Fruit fly (Drosophila melanogaster) whole organism, embryonic: ENCODE data around the gene SMC6.

Source experiments
- Aef1 ChIP-seq: fragments of 200-800 bp; sonication (Bioruptor generic); IDR thresholded peaks from 3 replicates; pipeline ENCODE4 v1.3.6; 2022; ENCODE audit warnings: missing biosample characterization, missing genetic modification characterization
- Asciz ChIP-seq: fragments of 200-800 bp; sonication (Bioruptor generic); optimal IDR thresholded peaks from 2 replicates; lab custom pipeline; 2017; ENCODE audit warnings: missing biosample characterization, mild to moderate bottlenecking, missing genetic modification characterization, missing genetic modification reagents
- Bteb2 ChIP-seq: fragments of 200-800 bp; sonication (Bioruptor generic); optimal IDR thresholded peaks from 2 replicates; lab custom pipeline; 2016; ENCODE audit warnings: missing biosample characterization, missing genetic modification characterization
- CG14860 ChIP-seq: fragments of 200-800 bp; sonication (Bioruptor generic); IDR thresholded peaks from 3 replicates; pipeline ENCODE4 v1.3.6; 2022; ENCODE audit warnings: missing biosample characterization, missing genetic modification characterization; ENCODE audit not compliant: partially characterized antibody
- CG17186 ChIP-seq: fragments of 200-800 bp; sonication (Bioruptor generic); optimal IDR thresholded peaks from 3 replicates; lab custom pipeline; 2017; ENCODE audit warnings: missing biosample characterization, missing genetic modification reagents, missing genetic modification characterization
- CG17359 ChIP-seq: fragments of 200-800 bp; sonication (Bioruptor generic); optimal IDR thresholded peaks from 3 replicates; lab custom pipeline; 2018; ENCODE audit warnings: missing biosample characterization, mild to moderate bottlenecking, missing genetic modification characterization, moderate library complexity
- CG17612 ChIP-seq: fragments of 200-800 bp; sonication (Bioruptor generic); IDR thresholded peaks from 2 replicates; pipeline ENCODE4 v1.3.6; 2022; ENCODE audit warnings: missing biosample characterization, missing genetic modification characterization
- CG1832 ChIP-seq: fragments of 200-800 bp; sonication (Bioruptor generic); optimal IDR thresholded peaks from 2 replicates; lab custom pipeline; 2017; ENCODE audit warnings: missing biosample characterization, mild to moderate bottlenecking, missing genetic modification characterization, inconsistent platforms
- CG2875 ChIP-seq: fragments of 200-800 bp; sonication (Bioruptor generic); optimal IDR thresholded peaks from 2 replicates; lab custom pipeline; 2017; ENCODE audit warnings: missing biosample characterization, mild to moderate bottlenecking, missing genetic modification characterization, missing genetic modification reagents
- CG3065 ChIP-seq: fragments of 200-800 bp; sonication (Bioruptor generic); optimal IDR thresholded peaks from 2 replicates; lab custom pipeline; 2016; ENCODE audit warnings: missing biosample characterization, missing genetic modification characterization
- CG33557 ChIP-seq: fragments of 200-800 bp; sonication (Bioruptor generic); optimal IDR thresholded peaks from 2 replicates; lab custom pipeline; 2019; ENCODE audit warnings: missing biosample characterization, mild to moderate bottlenecking, missing genetic modification characterization, moderate library complexity
- CG3407 ChIP-seq: fragments of 200-800 bp; sonication (Bioruptor generic); optimal IDR thresholded peaks from 2 replicates; lab custom pipeline; 2018; ENCODE audit warnings: missing biosample characterization, mild to moderate bottlenecking, missing genetic modification characterization
- CG4424 ChIP-seq: fragments of 200-800 bp; sonication (Bioruptor generic); optimal IDR thresholded peaks from 3 replicates; lab custom pipeline; 2016; ENCODE audit warnings: missing biosample characterization, missing genetic modification characterization
- CG4820 ChIP-seq: fragments of 200-800 bp; sonication (Bioruptor generic); optimal IDR thresholded peaks from 3 replicates; lab custom pipeline; 2016; ENCODE audit warnings: missing biosample characterization, missing genetic modification characterization
- CG6175 ChIP-seq: fragments of 200-800 bp; sonication (Bioruptor generic); IDR thresholded peaks from 3 replicates; pipeline ENCODE4 v1.3.6; 2022; ENCODE audit warnings: missing biosample characterization, missing genetic modification characterization
- CG6854 ChIP-seq: fragments of 200-800 bp; sonication (Bioruptor generic); optimal IDR thresholded peaks from 3 replicates; lab custom pipeline; 2017; ENCODE audit warnings: missing biosample characterization, mild to moderate bottlenecking, missing genetic modification characterization
- CG7271 ChIP-seq: fragments of 200-800 bp; sonication (Bioruptor generic); optimal IDR thresholded peaks from 2 replicates; lab custom pipeline; 2018; ENCODE audit warnings: missing biosample characterization, mild to moderate bottlenecking, missing genetic modification characterization, moderate library complexity
- CG8924 ChIP-seq: fragments of 200-800 bp; optimal IDR thresholded peaks from 3 replicates; lab custom pipeline; 2019; ENCODE audit warnings: missing biosample characterization, mild to moderate bottlenecking, missing genetic modification characterization, moderate library complexity
- CG9437 ChIP-seq: fragments of 200-800 bp; sonication (Bioruptor generic); optimal IDR thresholded peaks from 2 replicates; lab custom pipeline; 2018; ENCODE audit warnings: missing biosample characterization, mild to moderate bottlenecking, missing genetic modification characterization
- CG9876 ChIP-seq: fragments of 200-800 bp; sonication (Bioruptor generic); optimal IDR thresholded peaks from 2 replicates; lab custom pipeline; 2016; ENCODE audit warnings: missing biosample characterization, missing genetic modification characterization
- Dek ChIP-seq: fragments of 200-800 bp; sonication (Bioruptor generic); optimal IDR thresholded peaks from 3 replicates; lab custom pipeline; 2019; ENCODE audit warnings: missing biosample characterization, mild to moderate bottlenecking, missing genetic modification characterization, moderate library complexity
- Doc3 ChIP-seq: fragments of 200-800 bp; sonication (Bioruptor generic); IDR thresholded peaks from 3 replicates; pipeline ENCODE4 v1.3.6; 2022; ENCODE audit warnings: missing biosample characterization, missing genetic modification characterization; ENCODE audit not compliant: partially characterized antibody
- Dp ChIP-seq: fragments of 200-800 bp; sonication (Bioruptor generic); optimal IDR thresholded peaks from 2 replicates; lab custom pipeline; 2018; ENCODE audit warnings: missing biosample characterization, mild to moderate bottlenecking, missing genetic modification characterization, moderate library complexity
- Elba2 ChIP-seq: fragments of 200-800 bp; sonication (Bioruptor generic); optimal IDR thresholded peaks from 3 replicates; lab custom pipeline; 2016; ENCODE audit warnings: missing biosample characterization, missing genetic modification characterization
- GATAe ChIP-seq: fragments of 200-800 bp; sonication (Bioruptor generic); conservative IDR thresholded peaks from 2 replicates; pipeline ENCODE4 v1.3.6; 2022; ENCODE audit warnings: missing biosample characterization, missing genetic modification characterization
- Gsc ChIP-seq: fragments of 200-800 bp; sonication (Bioruptor generic); IDR thresholded peaks from 2 replicates; pipeline ENCODE4 v1.3.6; 2022; ENCODE audit warnings: missing biosample characterization, missing genetic modification characterization
- Jarid2 ChIP-seq: fragments of 200-800 bp; sonication (Bioruptor generic); optimal IDR thresholded peaks from 3 replicates; lab custom pipeline; 2017; ENCODE audit warnings: mild to moderate bottlenecking, missing biosample characterization, missing genetic modification reagents, missing genetic modification characterization
- Myb ChIP-seq: fragments of 200-800 bp; sonication (Bioruptor generic); optimal IDR thresholded peaks from 2 replicates; lab custom pipeline; 2016; ENCODE audit warnings: missing biosample characterization, missing genetic modification characterization
- Nf-YA ChIP-seq: fragments of 200-800 bp; sonication (Bioruptor generic); IDR thresholded peaks from 2 replicates; pipeline ENCODE4 v1.3.6; 2022; ENCODE audit warnings: missing biosample characterization, missing genetic modification characterization
- Ravus ChIP-seq: fragments of 200-800 bp; sonication (Bioruptor generic); IDR thresholded peaks from 2 replicates; pipeline ENCODE4 v1.3.6; 2022; ENCODE audit warnings: missing biosample characterization, missing genetic modification characterization
- Scr ChIP-seq: fragments of 200-800 bp; sonication (Bioruptor generic); IDR thresholded peaks from 2 replicates; pipeline ENCODE4 v1.3.6; 2022; ENCODE audit warnings: missing biosample characterization, missing genetic modification characterization; ENCODE audit not compliant: partially characterized antibody
- Sin3A ChIP-seq: fragments of >200 bp; optimal IDR thresholded peaks from 2 replicates; lab custom pipeline; 2018
- Xbp1 ChIP-seq: fragments of 200-800 bp; sonication (Bioruptor generic); optimal IDR thresholded peaks from 3 replicates; lab custom pipeline; 2016; ENCODE audit warnings: missing biosample characterization, mild to moderate bottlenecking, missing genetic modification characterization
- cas ChIP-seq: fragments of 200-800 bp; sonication (Bioruptor generic); IDR thresholded peaks from 2 replicates; pipeline ENCODE4 v1.3.6; 2022; ENCODE audit warnings: missing biosample characterization, missing genetic modification characterization
- en ChIP-seq: fragments of 200-800 bp; sonication (Bioruptor generic); optimal IDR thresholded peaks from 2 replicates; lab custom pipeline; 2016; ENCODE audit warnings: missing biosample characterization, missing genetic modification characterization
- eyg ChIP-seq: fragments of 200-800 bp; sonication (Bioruptor generic); optimal IDR thresholded peaks from 3 replicates; lab custom pipeline; 2016; ENCODE audit warnings: missing biosample characterization, missing genetic modification characterization
- fd3F ChIP-seq: fragments of 200-800 bp; sonication (Bioruptor generic); optimal IDR thresholded peaks from 2 replicates; lab custom pipeline; 2018; ENCODE audit warnings: missing biosample characterization, mild to moderate bottlenecking, missing genetic modification characterization, moderate library complexity
- fd64A ChIP-seq: fragments of 200-800 bp; sonication (Bioruptor generic); optimal IDR thresholded peaks from 3 replicates; lab custom pipeline; 2018; ENCODE audit warnings: missing biosample characterization, mild to moderate bottlenecking, missing genetic modification characterization
- fru ChIP-seq: fragments of >200 bp; optimal IDR thresholded peaks from 2 replicates; lab custom pipeline; 2017
- gcm ChIP-seq: fragments of 200-800 bp; sonication (Bioruptor generic); optimal IDR thresholded peaks from 2 replicates; lab custom pipeline; 2019; ENCODE audit warnings: missing biosample characterization, mild to moderate bottlenecking, missing genetic modification characterization, moderate library complexity
- prd ChIP-seq, 3 experiments: fragments of >200 bp in 2 of 3; fragments of 200-800 bp in 1 of 3; sonication (Bioruptor generic) in 1 of 3; optimal IDR thresholded peaks in 2 of 3; IDR thresholded peaks in 1 of 3; 2 replicates in 2 of 3; 3 replicates in 1 of 3; pipeline versions ENCODE4 v1.3.6 to Lab custom; 2017 to 2022; ENCODE audit warnings: missing biosample characterization in 1 of 3, missing genetic modification characterization in 1 of 3
- psq ChIP-seq: fragments of 200-800 bp; sonication (Bioruptor generic); optimal IDR thresholded peaks from 2 replicates; lab custom pipeline; 2017; ENCODE audit warnings: missing biosample characterization, missing genetic modification characterization
- ro ChIP-seq: fragments of 200-800 bp; sonication (Bioruptor generic); IDR thresholded peaks from 2 replicates; pipeline ENCODE4 v1.3.6; 2022; ENCODE audit warnings: missing biosample characterization, missing genetic modification characterization
- sens ChIP-seq: fragments of 200-800 bp; sonication (Bioruptor generic); peaks from one replicate; lab custom pipeline; 2016; ENCODE audit warnings: missing biosample characterization, missing genetic modification characterization
- seq ChIP-seq: fragments of 200-800 bp; sonication (Bioruptor generic); IDR thresholded peaks from 2 replicates; pipeline ENCODE4 v1.3.6; 2022; ENCODE audit warnings: missing biosample characterization, missing genetic modification characterization
- ssp ChIP-seq: fragments of 200-800 bp; sonication (Bioruptor generic); IDR thresholded peaks from 2 replicates; pipeline ENCODE4 v1.3.6; 2022; ENCODE audit warnings: missing biosample characterization, missing genetic modification characterization
- stc ChIP-seq: fragments of 200-800 bp; sonication (Bioruptor generic); IDR thresholded peaks from 2 replicates; pipeline ENCODE4 v1.3.6; 2022; ENCODE audit warnings: missing biosample characterization, missing genetic modification characterization
- tx ChIP-seq: fragments of 200-800 bp; sonication (Bioruptor generic); optimal IDR thresholded peaks from 2 replicates; lab custom pipeline; 2016; ENCODE audit warnings: missing biosample characterization, missing genetic modification characterization
- usp ChIP-seq: fragments of >200 bp; optimal IDR thresholded peaks from 2 replicates; lab custom pipeline; 2017; ENCODE audit warnings: missing biosample characterization, missing genetic modification characterization
- vnd ChIP-seq: fragments of 200-800 bp; sonication (Bioruptor generic); IDR thresholded peaks from 3 replicates; pipeline ENCODE4 v1.3.6; 2022; ENCODE audit warnings: missing biosample characterization, missing genetic modification characterization; ENCODE audit not compliant: partially characterized antibody
- yki ChIP-seq: fragments of >200 bp; optimal IDR thresholded peaks from 3 replicates; lab custom pipeline; 2018

The SMC6 gene

dm6 chr3R:24141013-24141592 lies 52.1 kb downstream of the SMC6 start, which contains the start of gene Kal1 (continued):
- peak; percentile 76 for TF ChIP-seq ssp
- TF ChIP-seq Myb (GFP tag; lab: Kevin White, UChicago) = no peak
- no peak for TF ChIP-seq Bteb2 (GFP tag; lab: Kevin White, UChicago)
- no peak for TF ChIP-seq usp (GFP tag; lab: Kevin White, UChicago)
- TF ChIP-seq Asciz (GFP tag; lab: Kevin White, UChicago) = peak; percentile 96
- TF ChIP-seq ro (GFP tag; lab: Robert Waterston, UW) = peak; percentile 78
- TF ChIP-seq Gsc (GFP tag; lab: Robert Waterston, UW) = peak; percentile 69
- peak; percentile 27 for TF ChIP-seq CG7271 (tag; lab: Kevin White, UChicago)
- peak; percentile 90 for TF ChIP-seq fd64A (GFP tag; lab: Kevin White, UChicago)
- TF ChIP-seq Scr (GFP tag; lab: Robert Waterston, UW) = no peak
- peak; percentile 69 for TF ChIP-seq Jarid2 (GFP tag; lab: Kevin White, UChicago)
- peak; percentile 95 for TF ChIP-seq CG2875
- TF ChIP-seq vnd (GFP tag; lab: Robert Waterston, UW) = peak; percentile 47; the same call in 2 of the 3 replicates
- TF ChIP-seq CG9876 = no peak
- peak; percentile 95 for TF ChIP-seq CG8924 (tag; lab: Kevin White, UChicago)
- peak; percentile 45 for TF ChIP-seq psq
- TF ChIP-seq prd (optimal IDR thresholded peaks at IDR 0.05; lab: Kevin White, UChicago) = no peak
- TF ChIP-seq prd (GFP tag; IDR thresholded peaks at IDR 0.05; lab: Robert Waterston, UW) = peak; percentile 91
- peak; percentile 71 for TF ChIP-seq CG3065 (GFP tag; lab: Kevin White, UChicago)
- TF ChIP-seq Doc3 = no peak
- peak; percentile 92 for TF ChIP-seq CG4424
- 0 out of 2 replicates have a peak, but pooled peaks have one; percentile 20 for TF ChIP-seq GATAe (GFP tag; lab: Robert Waterston, UW)
- no peak for TF ChIP-seq Dp
- peak; percentile 57 for TF ChIP-seq cas
- TF ChIP-seq yki (lab: Kevin White, UChicago) = no peak
- TF ChIP-seq Ravus (GFP tag; lab: Robert Waterston, UW) = peak; percentile 67; the same call in 1 of the 2 replicates
- peak; percentile 80 for TF ChIP-seq fd3F
- TF ChIP-seq CG33557 = peak; percentile 86
- no peak for TF ChIP-seq fru (lab: Kevin White, UChicago)
- no peak for TF ChIP-seq eyg
- peak; percentile 94 for TF ChIP-seq CG3407
- 0 out of 3 replicates have a peak, but pooled peaks have one; percentile 40 for TF ChIP-seq CG14860 (GFP tag; lab: Robert Waterston, UW)
- peak; percentile 96 for TF ChIP-seq sens
- TF ChIP-seq CG17359 (tag; lab: Kevin White, UChicago) = peak; percentile 96
- TF ChIP-seq Nf-YA (GFP tag; lab: Robert Waterston, UW) = peak; percentile 84
- TF ChIP-seq gcm = peak; percentile 95
- no peak for TF ChIP-seq tx (GFP tag; lab: Kevin White, UChicago)
- peak; percentile 82 for TF ChIP-seq Aef1 (GFP tag; lab: Robert Waterston, UW)
- peak; percentile 95 for TF ChIP-seq stc (GFP tag; lab: Robert Waterston, UW)
- no peak for TF ChIP-seq Sin3A (lab: Kevin White, UChicago)
- peak; percentile 9 for TF ChIP-seq CG1832 (GFP tag; lab: Kevin White, UChicago)
- no peak for TF ChIP-seq Elba2 (GFP tag; lab: Kevin White, UChicago)
- TF ChIP-seq Dek (tag; lab: Kevin White, UChicago) = peak; percentile 61
- TF ChIP-seq en (GFP tag; lab: Kevin White, UChicago) = no peak
- TF ChIP-seq CG17186 = peak; percentile 74
- TF ChIP-seq seq (GFP tag; lab: Robert Waterston, UW) = peak; percentile 95
- TF ChIP-seq CG4820 (GFP tag; lab: Kevin White, UChicago) = peak; percentile 88
- TF ChIP-seq CG9437 (GFP tag; lab: Kevin White, UChicago) = peak; percentile 81
- peak; percentile 58; the same call in 2 of the 3 replicates for TF ChIP-seq CG6175 (GFP tag; lab: Robert Waterston, UW)
- TF ChIP-seq CG6854 (GFP tag; lab: Kevin White, UChicago) = peak; percentile 86
- peak; percentile 86 for TF ChIP-seq Xbp1 (GFP tag; lab: Kevin White, UChicago)
- peak; percentile 44; the same call in 1 of the 2 replicates for TF ChIP-seq CG17612 (GFP tag; lab: Robert Waterston, UW)
